ENCODE assay signal across 5 worm cellular contexts in genomic region chrIII:9328732-9329131, ce11.
TF ChIP-seq lines count a peak whose summit lies in the region.

No protein-coding gene starts in this region.

TF ChIP-seq in whole organism, L1 larva, 84 proteins besides CTCF, POLR2A, EP300 and RAD21:
- no peak for TF ChIP-seq mef-2 (tag; optimal IDR thresholded peaks at IDR 0.05; lab: Kevin White, UChicago)
- no peak for TF ChIP-seq vab-15 (tag; optimal IDR thresholded peaks at IDR 0.05; lab: Kevin White, UChicago)
- TF ChIP-seq alr-1 (tag; optimal IDR thresholded peaks at IDR 0.05; lab: Kevin White, UChicago; ENCODE audit: borderline replicate concordance), result no peak
- no peak for TF ChIP-seq irx-1 (tag; optimal IDR thresholded peaks at IDR 0.05; lab: Kevin White, UChicago)
- no peak for TF ChIP-seq ets-5 (GFP tag; IDR thresholded peaks at IDR 0.05; lab: Robert Waterston, UW)
- peak; percentile 22 for TF ChIP-seq nhr-85 (tag; lab: Kevin White, UChicago)
- no peak for TF ChIP-seq C16A3.4 (tag; optimal IDR thresholded peaks at IDR 0.05; lab: Kevin White, UChicago)
- TF ChIP-seq unc-86 (tag; optimal IDR thresholded peaks at IDR 0.05; lab: Kevin White, UChicago), result no peak
- TF ChIP-seq ceh-88 (GFP tag; IDR thresholded peaks at IDR 0.05; lab: Robert Waterston, UW), result no peak
- no peak for TF ChIP-seq mep-1 (tag; optimal IDR thresholded peaks at IDR 0.05; lab: Kevin White, UChicago)
- no peak for TF ChIP-seq egl-27 (tag; optimal IDR thresholded peaks at IDR 0.05; lab: Kevin White, UChicago)
- TF ChIP-seq pax-3 (tag; optimal IDR thresholded peaks at IDR 0.05; lab: Kevin White, UChicago), result no peak
- no peak for TF ChIP-seq sup-37 (GFP tag; optimal IDR thresholded peaks at IDR 0.05; lab: Kevin White, UChicago)
- peak; percentile 27 for TF ChIP-seq lin-14 (GFP tag; optimal IDR thresholded peaks at IDR 0.05; lab: Kevin White, UChicago)
- TF ChIP-seq nhr-20 (tag; optimal IDR thresholded peaks at IDR 0.05; lab: Kevin White, UChicago), result peak; percentile 2

TF ChIP-seq in whole organism, L2 larva, 48 proteins besides CTCF, POLR2A, EP300 and RAD21:
- no peak for TF ChIP-seq lin-39 (tag; optimal IDR thresholded peaks at IDR 0.05; lab: Kevin White, UChicago)
- peak in 1 of 2 experiments; percentile 13 for TF ChIP-seq lsy-2 (tag; optimal IDR thresholded peaks at IDR 0.05; lab: Kevin White, UChicago)
- peak; percentile 73 for TF ChIP-seq nhr-129 (tag; optimal IDR thresholded peaks at IDR 0.05; lab: Kevin White, UChicago)
- TF ChIP-seq mab-5 (tag; optimal IDR thresholded peaks at IDR 0.05; lab: Kevin White, UChicago), result no peak

TF ChIP-seq in whole organism, L4 larva, 104 proteins besides CTCF, POLR2A, EP300 and RAD21:
- no peak for TF ChIP-seq zfp-2 (tag; optimal IDR thresholded peaks at IDR 0.05; lab: Kevin White, UChicago)
- TF ChIP-seq arid-1 (GFP tag; conservative IDR thresholded peaks at IDR 0.05; lab: Robert Waterston, UW), result no peak
- no peak for TF ChIP-seq gei-8 (GFP tag; optimal IDR thresholded peaks at IDR 0.05; lab: Kevin White, UChicago)
- peak; percentile 51 for TF ChIP-seq nhr-11 (tag; optimal IDR thresholded peaks at IDR 0.05; lab: Kevin White, UChicago)
- no peak for TF ChIP-seq ceh-62 (tag; optimal IDR thresholded peaks at IDR 0.05; lab: Kevin White, UChicago)
- no peak for TF ChIP-seq zag-1 (tag; optimal IDR thresholded peaks at IDR 0.05; lab: Kevin White, UChicago)
- TF ChIP-seq dmd-9 (GFP tag; IDR thresholded peaks at IDR 0.05; lab: Robert Waterston, UW), result no peak
- TF ChIP-seq jun-1 (tag; optimal IDR thresholded peaks at IDR 0.05; lab: Kevin White, UChicago), result no peak
- no peak for TF ChIP-seq D1046.2 (GFP tag; IDR thresholded peaks at IDR 0.05; lab: Robert Waterston, UW)
- peak in 1 of 2 experiments; percentile 3 for TF ChIP-seq unc-62 (GFP tag; optimal IDR thresholded peaks at IDR 0.05 in 1 of 2; lab: Kevin White, UChicago)
- no peak for TF ChIP-seq unc-62 (tag; optimal IDR thresholded peaks at IDR 0.05; lab: Kevin White, UChicago)
- TF ChIP-seq lim-7 (GFP tag; IDR thresholded peaks at IDR 0.05; lab: Robert Waterston, UW), result no peak
- TF ChIP-seq dpl-1 (GFP tag; optimal IDR thresholded peaks at IDR 0.05; lab: Kevin White, UChicago), result no peak
- TF ChIP-seq hlh-11 (tag; optimal IDR thresholded peaks at IDR 0.05; lab: Kevin White, UChicago), result peak; percentile 16
- no peak for TF ChIP-seq R02D3.7 (tag; optimal IDR thresholded peaks at IDR 0.05; lab: Kevin White, UChicago)
- peak; percentile 28 for TF ChIP-seq hlh-30 (tag; optimal IDR thresholded peaks at IDR 0.05; lab: Kevin White, UChicago; ENCODE audit: insufficient read depth)
- no peak for TF ChIP-seq snpc-1.2 (GFP tag; IDR thresholded peaks at IDR 0.05; lab: Robert Waterston, UW)
- TF ChIP-seq vab-7 (GFP tag; IDR thresholded peaks at IDR 0.05; lab: Robert Waterston, UW), result no peak
- no peak for TF ChIP-seq rbr-2 (tag; optimal IDR thresholded peaks at IDR 0.05; lab: Kevin White, UChicago)
- no peak for TF ChIP-seq mdt-29 (GFP tag; IDR thresholded peaks at IDR 0.05; lab: Robert Waterston, UW)
- TF ChIP-seq php-3 (GFP tag; IDR thresholded peaks at IDR 0.05; lab: Robert Waterston, UW), result no peak
- TF ChIP-seq mes-2 (tag; optimal IDR thresholded peaks at IDR 0.05; lab: Kevin White, UChicago; ENCODE audit: poor library complexity, severe bottlenecking), result no peak
- TF ChIP-seq ceh-28 (tag; optimal IDR thresholded peaks at IDR 0.05; lab: Kevin White, UChicago), result no peak
- TF ChIP-seq T20F7.1 (GFP tag; optimal IDR thresholded peaks at IDR 0.05; lab: Kevin White, UChicago), result no peak
- no peak for TF ChIP-seq ama-1 (optimal IDR thresholded peaks at IDR 0.05; lab: Kevin White, UChicago)

TF ChIP-seq in whole organism, late embryonic, 69 proteins besides CTCF, POLR2A, EP300 and RAD21:
- TF ChIP-seq zip-5 (tag; optimal IDR thresholded peaks at IDR 0.05; lab: Kevin White, UChicago), result no peak
- peak; percentile 96 for TF ChIP-seq unc-55 (GFP tag; optimal IDR thresholded peaks at IDR 0.05; lab: Kevin White, UChicago)
- no peak for TF ChIP-seq hlh-8 (tag; optimal IDR thresholded peaks at IDR 0.05; lab: Kevin White, UChicago)
- peak; percentile 23 for TF ChIP-seq ceh-18 (tag; optimal IDR thresholded peaks at IDR 0.05; lab: Kevin White, UChicago)

TF ChIP-seq in whole organism, mixed stage, embryonic, 35 proteins besides CTCF, POLR2A, EP300 and RAD21:
- TF ChIP-seq pha-4 (tag; optimal IDR thresholded peaks at IDR 0.05; lab: Kevin White, UChicago) (no peak), unc-62 (GFP tag; optimal IDR thresholded peaks at IDR 0.05; lab: Kevin White, UChicago) (peak; percentile 94), nhr-28 (tag; optimal IDR thresholded peaks at IDR 0.05; lab: Kevin White, UChicago) (no peak), hlh-1 (tag; optimal IDR thresholded peaks at IDR 0.05; lab: Kevin White, UChicago) (peak; percentile 76), lsy-2 (tag; optimal IDR thresholded peaks at IDR 0.05; lab: Kevin White, UChicago) (no peak)

Comparison
In these comparisons a context has a peak if more than half of its experiments do, and no peak if none do; other contexts are left out.
1. Of the 29 proteins assayed by ChIP-seq in both whole organism, L4 larva and whole organism, L1 larva: peak only in whole organism, L4 larva: nhr-11; only in whole organism, L1 larva: none; in both: none; in neither: 27; mixed calls (peak in some experiments, not most) for 1.